Worm (Caenorhabditis elegans): ENCODE results near the gene Y22F5A.11.
A peak's percentile ranks its signal among the peaks of the same experiment; 100 is the strongest.

Gene Y22F5A.11

DNA sequence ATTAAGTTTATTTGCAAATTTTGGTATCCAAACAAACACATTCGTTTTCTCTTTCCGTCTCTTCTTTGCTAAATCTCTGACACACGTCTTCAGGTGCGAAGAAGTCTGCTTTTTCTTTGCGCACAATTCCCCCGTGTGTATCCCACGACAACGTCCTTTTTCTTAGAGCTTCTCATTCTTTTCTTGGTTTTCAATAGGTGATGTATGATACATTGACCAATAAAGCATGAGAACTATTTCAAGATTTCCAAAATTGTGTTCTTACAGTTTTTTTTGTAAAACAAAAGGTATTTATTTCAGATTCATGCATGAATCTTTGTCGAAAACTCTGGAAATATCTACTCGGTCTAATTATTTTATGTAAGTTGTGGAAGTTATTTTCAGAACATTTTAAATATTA lies 14.3 kb upstream of the Y22F5A.11 start, which contains the start of gene B0024.15:
B0024.15 (plus strand) TSS at position 301 of the 400 bp plus-strand sequence.
- TF ChIP-seq elt-2 (tag; optimal IDR thresholded peaks at IDR 0.05) (no peak), ceh-28 (tag; optimal IDR thresholded peaks at IDR 0.05) (no peak), nhr-43 (tag; optimal IDR thresholded peaks at IDR 0.05; ENCODE audit: poor library complexity, severe bottlenecking) (no peak), unc-62 (GFP tag; optimal IDR thresholded peaks at IDR 0.05) (no peak), R02D3.7 (tag; optimal IDR thresholded peaks at IDR 0.05) (no peak), nhr-76 (tag; optimal IDR thresholded peaks at IDR 0.05) (no peak), zag-1 (tag; optimal IDR thresholded peaks at IDR 0.05) (no peak), egl-27 (tag; optimal IDR thresholded peaks at IDR 0.05) (no peak), hmg-11 (tag; optimal IDR thresholded peaks at IDR 0.05) (no peak)

DNA sequence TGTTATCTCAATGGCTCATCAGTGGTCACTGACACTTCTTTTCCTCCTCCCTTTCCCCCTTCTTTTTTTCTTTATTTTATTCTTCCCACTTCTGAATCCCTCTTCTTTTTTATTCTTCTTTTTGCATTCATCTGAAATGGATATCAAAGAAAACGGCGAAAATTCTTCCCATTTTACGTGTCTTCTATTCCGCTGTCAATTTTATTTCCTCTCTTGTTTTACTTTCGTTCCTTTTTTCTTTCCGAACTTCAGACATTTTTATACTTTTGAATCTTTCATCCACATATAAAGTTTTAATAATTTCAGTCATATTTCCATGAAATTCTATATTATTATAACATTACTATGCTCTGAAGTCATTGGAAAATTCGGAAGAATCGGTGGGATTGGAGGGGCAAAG lies 11.8 kb upstream of the Y22F5A.11 start, which contains the start of gene B0024.3:
B0024.3 (plus strand) TSS at position 301 of the 400 bp plus-strand sequence.
- no peak for TF ChIP-seq pqm-1 (tag; optimal IDR thresholded peaks at IDR 0.05)
- TF ChIP-seq snpc-4 (tag; optimal IDR thresholded peaks at IDR 0.05): no peak
- TF ChIP-seq jun-1 (tag; optimal IDR thresholded peaks at IDR 0.05): no peak
- TF ChIP-seq elt-2 (tag; optimal IDR thresholded peaks at IDR 0.05): no peak
- no peak for TF ChIP-seq elt-3 (tag; optimal IDR thresholded peaks at IDR 0.05)
- no peak for TF ChIP-seq nhr-12 (tag; optimal IDR thresholded peaks at IDR 0.05)
- no peak for TF ChIP-seq nhr-43 (tag; optimal IDR thresholded peaks at IDR 0.05; ENCODE audit: poor library complexity, severe bottlenecking)

ce11 chrV:10285853-10286252 lies 10.4 kb upstream of the Y22F5A.11 start:
- TF ChIP-seq sea-2 (GFP tag; optimal IDR thresholded peaks at IDR 0.05) (no peak), egl-27 (tag; optimal IDR thresholded peaks at IDR 0.05) (no peak), ceh-16 (tag; optimal IDR thresholded peaks at IDR 0.05) (no peak), nhr-67 (tag; optimal IDR thresholded peaks at IDR 0.05) (no peak), hmg-11 (tag; optimal IDR thresholded peaks at IDR 0.05) (no peak), egl-5 (tag; optimal IDR thresholded peaks at IDR 0.05) (no peak), ztf-11 (tag; optimal IDR thresholded peaks at IDR 0.05) (no peak), pha-4 (tag; optimal IDR thresholded peaks at IDR 0.05) (no peak), jun-1 (tag; optimal IDR thresholded peaks at IDR 0.05) (no peak), nhr-11 (tag; optimal IDR thresholded peaks at IDR 0.05) (no peak), daf-12 (tag; optimal IDR thresholded peaks at IDR 0.05) (no peak), nhr-23 (tag; optimal IDR thresholded peaks at IDR 0.05) (no peak), unc-39 (tag; optimal IDR thresholded peaks at IDR 0.05) (no peak), nhr-12 (tag; optimal IDR thresholded peaks at IDR 0.05) (no peak), aly-2 (tag; optimal IDR thresholded peaks at IDR 0.05) (no peak), R02D3.7 (tag; optimal IDR thresholded peaks at IDR 0.05) (no peak), lsy-12 (tag; optimal IDR thresholded peaks at IDR 0.05) (no peak)

- peak; percentile 19 for TF ChIP-seq pqm-1 (tag; optimal IDR thresholded peaks at IDR 0.05)
- no peak for TF ChIP-seq nhr-28 (tag; optimal IDR thresholded peaks at IDR 0.05)
Measured at ce11 chrV:10283444-10283843, 8.0 kb upstream of the Y22F5A.11 start, which contains the start of gene lys-3. lys-3 (minus strand) TSS chrV:10283544.

ce11 chrV:10281374-10281773 lies 5.9 kb upstream of the Y22F5A.11 start, which contains the start of gene lys-2:
lys-2 (minus strand) TSS chrV:10281474.
- TF ChIP-seq ceh-28 (tag; optimal IDR thresholded peaks at IDR 0.05) (no peak), aly-2 (tag; optimal IDR thresholded peaks at IDR 0.05) (no peak), nhr-77 (tag; optimal IDR thresholded peaks at IDR 0.05) (no peak), R02D3.7 (tag; optimal IDR thresholded peaks at IDR 0.05) (no peak), skn-1 (tag; optimal IDR thresholded peaks at IDR 0.05) (peak; percentile 8), ztf-11 (tag; optimal IDR thresholded peaks at IDR 0.05) (no peak), nhr-12 (tag; optimal IDR thresholded peaks at IDR 0.05) (no peak), elt-2 (tag; optimal IDR thresholded peaks at IDR 0.05) (peak; percentile 84), nhr-28 (tag; optimal IDR thresholded peaks at IDR 0.05) (no peak), nhr-237 (tag; optimal IDR thresholded peaks at IDR 0.05) (no peak), elt-3 (tag; optimal IDR thresholded peaks at IDR 0.05) (no peak), unc-62 (GFP tag; optimal IDR thresholded peaks at IDR 0.05) (no peak), ceh-82 (tag; optimal IDR thresholded peaks at IDR 0.05) (no peak), nhr-76 (tag; optimal IDR thresholded peaks at IDR 0.05) (no peak), unc-39 (tag; optimal IDR thresholded peaks at IDR 0.05) (no peak), ama-1 (optimal IDR thresholded peaks at IDR 0.05) (no peak), daf-12 (tag; optimal IDR thresholded peaks at IDR 0.05) (no peak), pha-4 (tag; optimal IDR thresholded peaks at IDR 0.05) (peak; percentile 20), zag-1 (tag; optimal IDR thresholded peaks at IDR 0.05) (no peak), elt-1 (tag; optimal IDR thresholded peaks at IDR 0.05) (no peak), ztf-4 (tag; optimal IDR thresholded peaks at IDR 0.05) (no peak), nhr-67 (tag; optimal IDR thresholded peaks at IDR 0.05) (no peak), pqm-1 (tag; optimal IDR thresholded peaks at IDR 0.05) (peak; percentile 95), fkh-10 (GFP tag; optimal IDR thresholded peaks at IDR 0.05) (no peak), jun-1 (tag; optimal IDR thresholded peaks at IDR 0.05) (peak; percentile 24), eor-1 (tag; optimal IDR thresholded peaks at IDR 0.05) (no peak), fos-1 (tag; optimal IDR thresholded peaks at IDR 0.05) (no peak), snpc-4 (tag; optimal IDR thresholded peaks at IDR 0.05) (no peak), hmg-11 (tag; optimal IDR thresholded peaks at IDR 0.05) (no peak)

All from whole organism, L3 larva.